Fruit fly (Drosophila melanogaster) whole organism, embryonic: ENCODE results near the gene CG17344.

ENCODE experiments used
- Asciz ChIP-seq: fragments of 200-800 bp; sonication (Bioruptor generic); optimal IDR thresholded peaks from 2 replicates; lab custom pipeline; 2017; ENCODE audit warnings: missing biosample characterization, mild to moderate bottlenecking, missing genetic modification characterization, missing genetic modification reagents
- B-H2 ChIP-seq: fragments of 200-800 bp; sonication (Bioruptor generic); optimal IDR thresholded peaks from 2 replicates; lab custom pipeline; 2018; ENCODE audit warnings: missing biosample characterization, mild to moderate bottlenecking, missing genetic modification characterization
- Blimp-1 ChIP-seq: fragments of 200-800 bp; sonication (Bioruptor generic); optimal IDR thresholded peaks from 3 replicates; lab custom pipeline; 2018; ENCODE audit warnings: missing biosample characterization, missing genetic modification characterization, mild to moderate bottlenecking, moderate library complexity, missing genetic modification reagents
- CG1024 ChIP-seq: fragments of 200-800 bp; sonication (Bioruptor generic); IDR thresholded peaks from 2 replicates; pipeline ENCODE4 v1.3.6; 2022; ENCODE audit warnings: missing biosample characterization, missing genetic modification characterization
- CG10431 ChIP-seq: fragments of 200-800 bp; sonication (Bioruptor generic); optimal IDR thresholded peaks from 3 replicates; lab custom pipeline; 2018; ENCODE audit warnings: missing biosample characterization, mild to moderate bottlenecking, missing genetic modification characterization
- CG11456 ChIP-seq: fragments of 200-800 bp; sonication (Bioruptor generic); IDR thresholded peaks from 3 replicates; pipeline ENCODE4 v1.3.6; 2022; ENCODE audit warnings: missing biosample characterization, missing genetic modification characterization
- CG12155 ChIP-seq: fragments of 200-800 bp; sonication (Bioruptor generic); optimal IDR thresholded peaks from 3 replicates; lab custom pipeline; 2016; ENCODE audit warnings: missing biosample characterization, missing genetic modification characterization
- CG12659 ChIP-seq: fragments of 200-800 bp; sonication (Bioruptor generic); optimal IDR thresholded peaks from 3 replicates; lab custom pipeline; 2017; ENCODE audit warnings: mild to moderate bottlenecking, missing biosample characterization, missing genetic modification reagents, missing genetic modification characterization
- CG12744 ChIP-seq: fragments of 200-800 bp; sonication (Bioruptor generic); optimal IDR thresholded peaks from 2 replicates; lab custom pipeline; 2016; ENCODE audit warnings: missing biosample characterization, missing genetic modification characterization
- CG14014 ChIP-seq: fragments of 200-800 bp; sonication (Bioruptor generic); IDR thresholded peaks from 2 replicates; pipeline ENCODE4 v1.3.6; 2022; ENCODE audit warnings: missing biosample characterization, missing genetic modification characterization
- CG17829 ChIP-seq: fragments of 200-800 bp; optimal IDR thresholded peaks from 2 replicates; lab custom pipeline; 2019; ENCODE audit warnings: missing biosample characterization, mild to moderate bottlenecking, missing genetic modification characterization, moderate library complexity
- CG2116 ChIP-seq: fragments of 200-800 bp; sonication (Bioruptor generic); optimal IDR thresholded peaks from 3 replicates; lab custom pipeline; 2018; ENCODE audit warnings: missing biosample characterization, mild to moderate bottlenecking, missing genetic modification characterization
- CG2199 ChIP-seq: fragments of 200-800 bp; sonication (Bioruptor generic); IDR thresholded peaks from 3 replicates; pipeline ENCODE4 v1.3.6; 2022; ENCODE audit warnings: missing biosample characterization, missing genetic modification characterization
- CG32772 ChIP-seq: fragments of 200-800 bp; sonication (Bioruptor generic); IDR thresholded peaks from 2 replicates; pipeline ENCODE4 v1.3.6; 2022; ENCODE audit warnings: missing biosample characterization, missing genetic modification characterization
- CG42726 ChIP-seq: fragments of 200-800 bp; sonication (Bioruptor generic); IDR thresholded peaks from 2 replicates; pipeline ENCODE4 v1.3.6; 2022; ENCODE audit warnings: missing biosample characterization, missing genetic modification characterization; ENCODE audit not compliant: partially characterized antibody
- CG43689 ChIP-seq: fragments of 200-800 bp; sonication (Bioruptor generic); IDR thresholded peaks from 2 replicates; pipeline ENCODE4 v1.3.6; 2022; ENCODE audit warnings: missing biosample characterization, missing genetic modification characterization
- CG4424 ChIP-seq: fragments of 200-800 bp; sonication (Bioruptor generic); optimal IDR thresholded peaks from 3 replicates; lab custom pipeline; 2016; ENCODE audit warnings: missing biosample characterization, missing genetic modification characterization
- CG5245 ChIP-seq: fragments of 200-800 bp; sonication (Bioruptor generic); optimal IDR thresholded peaks from 3 replicates; lab custom pipeline; 2016; ENCODE audit warnings: missing biosample characterization, missing genetic modification characterization
- CG7928 ChIP-seq: fragments of 200-800 bp; sonication (Bioruptor generic); optimal IDR thresholded peaks from 2 replicates; lab custom pipeline; 2017; ENCODE audit warnings: missing biosample characterization, mild to moderate bottlenecking, missing genetic modification characterization
- CG7987 ChIP-seq: fragments of 200-800 bp; sonication (Bioruptor generic); optimal IDR thresholded peaks from 2 replicates; lab custom pipeline; 2018; ENCODE audit warnings: missing biosample characterization, mild to moderate bottlenecking, missing genetic modification characterization, moderate library complexity
- CHES-1-like ChIP-seq: fragments of 200-800 bp; sonication (Bioruptor generic); optimal IDR thresholded peaks from 2 replicates; lab custom pipeline; 2016; ENCODE audit warnings: missing biosample characterization, missing genetic modification characterization
- CTCF ChIP-seq: fragments of 200-800 bp; sonication (Bioruptor generic); optimal IDR thresholded peaks from 2 replicates; lab custom pipeline; 2017; ENCODE audit warnings: missing biosample characterization, mild to moderate bottlenecking, missing genetic modification characterization, moderate library complexity
- D ChIP-seq, 2 experiments: fragments of 200-800 bp in 1 of 2; fragments of >200 bp in 1 of 2; sonication (Bioruptor generic) in 1 of 2; optimal IDR thresholded peaks; 2 replicates in 1 of 2; 3 replicates in 1 of 2; lab custom pipeline; 2017; ENCODE audit warnings: mild to moderate bottlenecking in 1 of 2, missing biosample characterization in 1 of 2, missing genetic modification characterization in 1 of 2, missing genetic modification reagents in 1 of 2
- E2f2 ChIP-seq: fragments of 200-800 bp; sonication (Bioruptor generic); IDR thresholded peaks from 2 replicates; pipeline ENCODE4 v1.3.6; 2022; ENCODE audit warnings: missing biosample characterization, missing genetic modification characterization
- Hmx ChIP-seq: fragments of 200-800 bp; sonication (Bioruptor generic); optimal IDR thresholded peaks from 2 replicates; lab custom pipeline; 2016; ENCODE audit warnings: missing biosample characterization, missing genetic modification characterization
- Jarid2 ChIP-seq: fragments of 200-800 bp; sonication (Bioruptor generic); optimal IDR thresholded peaks from 3 replicates; lab custom pipeline; 2017; ENCODE audit warnings: mild to moderate bottlenecking, missing biosample characterization, missing genetic modification reagents, missing genetic modification characterization
- MESR4 ChIP-seq: fragments of 200-800 bp; sonication (Bioruptor generic); optimal IDR thresholded peaks from 2 replicates; lab custom pipeline; 2018; ENCODE audit warnings: missing biosample characterization, mild to moderate bottlenecking, missing genetic modification characterization, moderate library complexity
- Med ChIP-seq: fragments of 200-800 bp; sonication (Bioruptor generic); peaks from one replicate; lab custom pipeline; 2016; ENCODE audit warnings: missing biosample characterization, missing genetic modification characterization, mild to moderate bottlenecking, inconsistent platforms, moderate library complexity
- Myb ChIP-seq: fragments of 200-800 bp; sonication (Bioruptor generic); optimal IDR thresholded peaks from 2 replicates; lab custom pipeline; 2016; ENCODE audit warnings: missing biosample characterization, missing genetic modification characterization
- NC2β ChIP-seq: fragments of 200-800 bp; sonication (Bioruptor generic); optimal IDR thresholded peaks from 2 replicates; lab custom pipeline; 2016; ENCODE audit warnings: missing biosample characterization, missing genetic modification characterization
- NFAT ChIP-seq: fragments of 200-800 bp; sonication (Bioruptor generic); IDR thresholded peaks from 2 replicates; pipeline ENCODE4 v1.3.6; 2022; ENCODE audit warnings: missing biosample characterization, missing genetic modification characterization
- Sin3A ChIP-seq: fragments of >200 bp; optimal IDR thresholded peaks from 2 replicates; lab custom pipeline; 2018
- Sox100B ChIP-seq: fragments of 200-800 bp; sonication (Bioruptor generic); optimal IDR thresholded peaks from 3 replicates; lab custom pipeline; 2018; ENCODE audit warnings: missing biosample characterization, mild to moderate bottlenecking, missing genetic modification characterization
- Spps ChIP-seq: fragments of 200-800 bp; sonication (Bioruptor generic); optimal IDR thresholded peaks from 2 replicates; lab custom pipeline; 2018; ENCODE audit warnings: missing biosample characterization, mild to moderate bottlenecking, missing genetic modification characterization
- Sry-δ ChIP-seq: fragments of 200-800 bp; sonication (Bioruptor generic); optimal IDR thresholded peaks from 2 replicates; lab custom pipeline; 2016; ENCODE audit warnings: missing biosample characterization, missing genetic modification characterization
- br ChIP-seq: fragments of >200 bp; optimal IDR thresholded peaks from 2 replicates; lab custom pipeline; 2017
- da ChIP-seq: fragments of 200-800 bp; sonication (Bioruptor generic); optimal IDR thresholded peaks from 2 replicates; lab custom pipeline; 2016; ENCODE audit warnings: missing biosample characterization, missing genetic modification characterization
- dan ChIP-seq: fragments of 200-800 bp; sonication (Bioruptor generic); IDR thresholded peaks from 2 replicates; pipeline ENCODE4 v1.3.6; 2022; ENCODE audit warnings: missing biosample characterization, missing genetic modification characterization
- en ChIP-seq: fragments of 200-800 bp; sonication (Bioruptor generic); optimal IDR thresholded peaks from 2 replicates; lab custom pipeline; 2016; ENCODE audit warnings: missing biosample characterization, missing genetic modification characterization
- eve ChIP-seq, 2 experiments: fragments of >200 bp; optimal IDR thresholded peaks; 2 replicates each; lab custom pipeline; 2017; ENCODE audit warnings: missing biosample characterization in 2 of 2, missing genetic modification characterization in 2 of 2
- gcm2 ChIP-seq: fragments of 200-800 bp; sonication (Bioruptor generic); optimal IDR thresholded peaks from 2 replicates; lab custom pipeline; 2016; ENCODE audit warnings: missing biosample characterization, missing genetic modification characterization
- hbn ChIP-seq: fragments of 200-800 bp; sonication (Bioruptor generic); IDR thresholded peaks from 2 replicates; pipeline ENCODE4 v1.3.6; 2022; ENCODE audit warnings: missing biosample characterization, missing genetic modification characterization; ENCODE audit not compliant: partially characterized antibody
- her ChIP-seq: fragments of 200-800 bp; sonication (Bioruptor generic); optimal IDR thresholded peaks from 2 replicates; lab custom pipeline; 2016; ENCODE audit warnings: missing biosample characterization, missing genetic modification characterization
- nerfin-1 ChIP-seq: fragments of 200-800 bp; sonication (Bioruptor generic); optimal IDR thresholded peaks from 3 replicates; lab custom pipeline; 2019; ENCODE audit warnings: missing biosample characterization, mild to moderate bottlenecking, missing genetic modification characterization, moderate library complexity
- onecut ChIP-seq: fragments of 200-800 bp; sonication (Bioruptor generic); IDR thresholded peaks from 2 replicates; pipeline ENCODE4 v1.3.6; 2022; ENCODE audit warnings: missing biosample characterization, missing genetic modification characterization
- p53 ChIP-seq: fragments of 200-800 bp; sonication (Bioruptor generic); optimal IDR thresholded peaks from 2 replicates; lab custom pipeline; 2016; ENCODE audit warnings: missing biosample characterization, missing genetic modification characterization
- pfk ChIP-seq: fragments of 200-800 bp; sonication (Bioruptor generic); optimal IDR thresholded peaks from 2 replicates; lab custom pipeline; 2018; ENCODE audit warnings: missing biosample characterization, mild to moderate bottlenecking, missing genetic modification characterization, moderate library complexity
- pros ChIP-seq: fragments of 200-800 bp; sonication (Bioruptor generic); optimal IDR thresholded peaks from 3 replicates; lab custom pipeline; 2019; ENCODE audit warnings: missing biosample characterization, mild to moderate bottlenecking, missing genetic modification characterization, moderate library complexity
- salm ChIP-seq: fragments of 200-800 bp; sonication (Bioruptor generic); optimal IDR thresholded peaks from 2 replicates; lab custom pipeline; 2018; ENCODE audit warnings: missing biosample characterization, mild to moderate bottlenecking, missing genetic modification characterization
- slou ChIP-seq: fragments of 200-800 bp; sonication (Bioruptor generic); optimal IDR thresholded peaks from 3 replicates; lab custom pipeline; 2016; ENCODE audit warnings: missing biosample characterization, missing genetic modification characterization
- tin ChIP-seq: fragments of 200-800 bp; sonication (Bioruptor generic); optimal IDR thresholded peaks from 3 replicates; lab custom pipeline; 2016; ENCODE audit warnings: missing biosample characterization, missing genetic modification characterization
- twi ChIP-seq: fragments of 200-800 bp; optimal IDR thresholded peaks from 2 replicates; lab custom pipeline; 2019; ENCODE audit warnings: missing biosample characterization, mild to moderate bottlenecking, missing genetic modification characterization, moderate library complexity
- tx ChIP-seq: fragments of 200-800 bp; sonication (Bioruptor generic); optimal IDR thresholded peaks from 2 replicates; lab custom pipeline; 2016; ENCODE audit warnings: missing biosample characterization, missing genetic modification characterization

CG17344 gene

DNA sequence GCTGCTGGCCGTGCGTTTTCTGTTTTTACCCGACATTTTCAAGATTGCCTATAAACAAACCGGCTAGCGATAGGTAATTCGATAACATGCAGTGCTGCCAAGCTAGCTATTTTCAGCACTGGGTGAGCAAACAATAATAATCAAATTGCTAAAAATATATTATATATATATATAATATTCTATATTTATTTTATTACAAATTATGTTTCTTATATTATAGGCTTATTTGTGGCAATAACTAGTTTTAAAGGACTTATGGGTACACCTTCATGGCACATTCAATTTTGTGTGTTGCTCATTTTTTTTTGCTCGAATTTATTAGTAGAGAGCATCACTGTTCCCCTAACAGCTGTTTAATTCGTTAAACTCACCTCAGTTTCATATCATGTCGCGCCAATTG, 25.0 kb downstream of the CG17344 start (continued):
- TF ChIP-seq Sry-δ (GFP tag; lab: Kevin White, UChicago) (no peak), CG43689 (no peak), tx (no peak), B-H2 (GFP tag; lab: Kevin White, UChicago) (peak; percentile 82), CHES-1-like (GFP tag; lab: Kevin White, UChicago) (no peak), Sox100B (no peak), NFAT (GFP tag; lab: Robert Waterston, UW) (no peak), CG2199 (GFP tag; lab: Robert Waterston, UW) (no peak), onecut (GFP tag; lab: Robert Waterston, UW) (no peak), Spps (tag; lab: Kevin White, UChicago) (peak; percentile 38), CG12155 (GFP tag; lab: Kevin White, UChicago) (peak; percentile 45), CTCF (no peak), Myb (GFP tag; lab: Kevin White, UChicago) (no peak), eve (GFP tag; optimal IDR thresholded peaks at IDR 0.05; lab: Kevin White, UChicago) (no peak), pfk (no peak), NC2β (GFP tag; lab: Kevin White, UChicago) (no peak), CG10431 (GFP tag; lab: Kevin White, UChicago) (peak; percentile 66), Asciz (GFP tag; lab: Kevin White, UChicago) (no peak), CG4424 (GFP tag; lab: Kevin White, UChicago) (peak; percentile 47), CG7987 (GFP tag; lab: Kevin White, UChicago) (no peak), Jarid2 (GFP tag; lab: Kevin White, UChicago) (no peak), hbn (no peak), D (optimal IDR thresholded peaks at IDR 0.05; lab: Kevin White, UChicago) (no peak), D (GFP tag; optimal IDR thresholded peaks at IDR 0.05; lab: Kevin White, UChicago) (no peak), CG5245 (GFP tag; lab: Kevin White, UChicago) (peak; percentile 23), MESR4 (GFP tag; lab: Kevin White, UChicago) (no peak), CG12659 (GFP tag; lab: Kevin White, UChicago) (peak; percentile 83), gcm2 (no peak), Sin3A (no peak), CG7928 (GFP tag; lab: Kevin White, UChicago) (no peak), her (GFP tag; lab: Kevin White, UChicago) (no peak), dan (GFP tag; lab: Robert Waterston, UW) (no peak), pros (GFP tag; lab: Kevin White, UChicago) (no peak), CG14014 (GFP tag; lab: Robert Waterston, UW) (0 out of 2 replicates have a peak, but pooled peaks have one; percentile 34), CG42726 (GFP tag; lab: Robert Waterston, UW) (no peak), CG17829 (peak; percentile 65), en (GFP tag; lab: Kevin White, UChicago) (no peak), Hmx (no peak), br (lab: Kevin White, UChicago) (no peak), CG12744 (no peak), nerfin-1 (tag; lab: Kevin White, UChicago) (peak; percentile 67), Med (GFP tag; lab: Kevin White, UChicago) (peak; percentile 34), E2f2 (peak; percentile 67), CG2116 (GFP tag; lab: Kevin White, UChicago) (peak; percentile 63), salm (tag; lab: Kevin White, UChicago) (peak; percentile 44), p53 (no peak), slou (GFP tag; lab: Kevin White, UChicago) (no peak), twi (peak; percentile 56), da (GFP tag; lab: Kevin White, UChicago) (no peak), CG32772 (GFP tag; lab: Robert Waterston, UW) (0 out of 2 replicates have a peak, but pooled peaks have one; percentile 11), tin (GFP tag; lab: Kevin White, UChicago) (peak; percentile 21), CG11456 (GFP tag; lab: Robert Waterston, UW) (no peak), Blimp-1 (GFP tag; lab: Kevin White, UChicago) (no peak), CG1024 (GFP tag; lab: Robert Waterston, UW) (no peak)
